Worm (Caenorhabditis elegans): ENCODE data around the gene gldi-2.

- TF ChIP-seq fkh-10 (GFP tag; optimal IDR thresholded peaks at IDR 0.05) (no peak), ztf-11 (tag; optimal IDR thresholded peaks at IDR 0.05) (no peak), elt-1 (tag; optimal IDR thresholded peaks at IDR 0.05) (peak; percentile 90), unc-39 (tag; optimal IDR thresholded peaks at IDR 0.05) (no peak)
These were observed 49.6 kb downstream of the gldi-2 start for ce11 chrII:6832695-6833389.

Measured in whole organism, L3 larva.